Fruit fly (Drosophila melanogaster): ENCODE measurements around the gene CG43843.

Gene CG43843

dm6 chrX:18506639-18507528 is 46.7 kb upstream of the CG43843 start (continued):
- TF ChIP-seq zen2 (GFP tag; IDR thresholded peaks at IDR 0.05; ENCODE audit: partially characterized antibody), result no peak
- TF ChIP-seq CG13123 (GFP tag; optimal IDR thresholded peaks at IDR 0.05), result peak; percentile 60
- peak; percentile 53 for TF ChIP-seq Hr3 (GFP tag; optimal IDR thresholded peaks at IDR 0.05)
- TF ChIP-seq hth (optimal IDR thresholded peaks at IDR 0.05), result no peak
- TF ChIP-seq CG9215 (GFP tag; IDR thresholded peaks at IDR 0.05), result peak; percentile 31
- no peak for TF ChIP-seq Hey (tag; optimal IDR thresholded peaks at IDR 0.05)
- TF ChIP-seq CG18764 (GFP tag; optimal IDR thresholded peaks at IDR 0.05), result peak; percentile 80
- peak; percentile 61 for TF ChIP-seq CG2875 (GFP tag; optimal IDR thresholded peaks at IDR 0.05)
- TF ChIP-seq exex (tag; optimal IDR thresholded peaks at IDR 0.05), result no peak
- TF ChIP-seq tap (tag; optimal IDR thresholded peaks at IDR 0.05), result peak; percentile 59
- peak; percentile 71; the same call in 3 of the 4 replicates for TF ChIP-seq Gug (GFP tag; IDR thresholded peaks at IDR 0.05)
- no peak for TF ChIP-seq HLHmδ (GFP tag; optimal IDR thresholded peaks at IDR 0.05)
- TF ChIP-seq Max (GFP tag; optimal IDR thresholded peaks at IDR 0.05), result peak; percentile 61
- TF ChIP-seq h (optimal IDR thresholded peaks at IDR 0.05), result no peak
- no peak for TF ChIP-seq tll (GFP tag; optimal IDR thresholded peaks at IDR 0.05)
- TF ChIP-seq CG10654 (GFP tag; optimal IDR thresholded peaks at IDR 0.05), result peak; percentile 81
- TF ChIP-seq CG15601 (tag; optimal IDR thresholded peaks at IDR 0.05), result peak; percentile 42
- peak; percentile 40 for TF ChIP-seq CTCF (GFP tag; optimal IDR thresholded peaks at IDR 0.05)
- TF ChIP-seq CG32532 (GFP tag; IDR thresholded peaks at IDR 0.05), result peak; percentile 85
- TF ChIP-seq tna (GFP tag; IDR thresholded peaks at IDR 0.05; ENCODE audit: partially characterized antibody), result no peak
- TF ChIP-seq gsb-n (tag; optimal IDR thresholded peaks at IDR 0.05), result peak; percentile 49
- TF ChIP-seq pan (optimal IDR thresholded peaks at IDR 0.05), result no peak
- peak in 1 of 2 experiments; percentile 90 for TF ChIP-seq pan (GFP tag; optimal IDR thresholded peaks at IDR 0.05 in 1 of 2, IDR thresholded peaks at IDR 0.05 in 1 of 2)
- peak; percentile 82 for TF ChIP-seq Xbp1 (GFP tag; optimal IDR thresholded peaks at IDR 0.05)
- no peak for TF ChIP-seq Kr (GFP tag; optimal IDR thresholded peaks at IDR 0.05)
- peak; percentile 30 for TF ChIP-seq crc (GFP tag; optimal IDR thresholded peaks at IDR 0.05)
- TF ChIP-seq fd96Cb (tag; optimal IDR thresholded peaks at IDR 0.05), result peak; percentile 72
- peak; percentile 70 for TF ChIP-seq kay (GFP tag; optimal IDR thresholded peaks at IDR 0.05)
- peak; percentile 15 for TF ChIP-seq CG9817 (tag; optimal IDR thresholded peaks at IDR 0.05)
- TF ChIP-seq prd (optimal IDR thresholded peaks at IDR 0.05), result no peak
- TF ChIP-seq prd (GFP tag; IDR thresholded peaks at IDR 0.05), result peak; percentile 81
- TF ChIP-seq CG34422 (GFP tag; IDR thresholded peaks at IDR 0.05), result peak; percentile 86
- TF ChIP-seq CG33557 (GFP tag; optimal IDR thresholded peaks at IDR 0.05), result no peak
- peak; percentile 85 for TF ChIP-seq CG17359 (tag; optimal IDR thresholded peaks at IDR 0.05)
- TF ChIP-seq CG13424 (tag; optimal IDR thresholded peaks at IDR 0.05), result peak; percentile 53
- TF ChIP-seq Hmr (GFP tag; optimal IDR thresholded peaks at IDR 0.05), result peak; percentile 61
- TF ChIP-seq CG5245 (GFP tag; optimal IDR thresholded peaks at IDR 0.05), result peak; percentile 74
- TF ChIP-seq cato (GFP tag; optimal IDR thresholded peaks at IDR 0.05; ENCODE audit: borderline replicate concordance), result peak; percentile 62
- no peak for TF ChIP-seq lbe (GFP tag; optimal IDR thresholded peaks at IDR 0.05)
- peak; percentile 46 for TF ChIP-seq CG16815 (GFP tag; optimal IDR thresholded peaks at IDR 0.05)
- TF ChIP-seq CG15269 (tag; optimal IDR thresholded peaks at IDR 0.05), result peak; percentile 65
- peak; percentile 41 for TF ChIP-seq CG4617 (GFP tag; optimal IDR thresholded peaks at IDR 0.05; ENCODE audit: borderline replicate concordance)
- peak; percentile 59 for TF ChIP-seq Mad (GFP tag; optimal IDR thresholded peaks at IDR 0.05)
- TF ChIP-seq usp (GFP tag; optimal IDR thresholded peaks at IDR 0.05), result no peak
- no peak for TF ChIP-seq Lpt (GFP tag; optimal IDR thresholded peaks at IDR 0.05)
- TF ChIP-seq zf30C (GFP tag; optimal IDR thresholded peaks at IDR 0.05), result peak; percentile 85
- TF ChIP-seq CG1647 (GFP tag; optimal IDR thresholded peaks at IDR 0.05), result peak; percentile 63
- peak; percentile 28 for TF ChIP-seq Dek (tag; optimal IDR thresholded peaks at IDR 0.05)
- TF ChIP-seq Bteb2 (GFP tag; optimal IDR thresholded peaks at IDR 0.05), result peak; percentile 68
- TF ChIP-seq CG3847 (GFP tag; IDR thresholded peaks at IDR 0.05), result peak; percentile 46; the same call in 1 of the 2 replicates
